Worm (Caenorhabditis elegans) whole organism, L2 larva: ENCODE measurements around the gene mcm-7.
A peak's percentile ranks its signal among the peaks of the same experiment; 100 is the strongest.

Experiments used
- C34F6.9 ChIP-seq: fragments of 150-350 bp; optimal IDR thresholded peaks from 2 replicates; lab custom pipeline; 2014; ENCODE audit warnings: missing biosample characterization, missing genetic modification characterization
- F13H6.1 ChIP-seq: sonication (generic microtip); optimal IDR thresholded peaks from 2 replicates; lab custom pipeline; 2016; ENCODE audit warnings: missing genetic modification characterization, missing compliant biosample characterization
- Y55F3AM.14 ChIP-seq: fragments of 200-800 bp; sonication (Bioruptor generic); optimal IDR thresholded peaks from 2 replicates; lab custom pipeline; 2018; ENCODE audit warnings: mild to moderate bottlenecking, missing genetic modification characterization, missing compliant biosample characterization
- alr-1 ChIP-seq: fragments of 150-350 bp; optimal IDR thresholded peaks from 2 replicates; lab custom pipeline; 2014; ENCODE audit warnings: missing biosample characterization, missing genetic modification characterization
- aly-2 ChIP-seq: fragments of 150-350 bp; optimal IDR thresholded peaks from 2 replicates; lab custom pipeline; 2014; ENCODE audit warnings: missing biosample characterization, missing genetic modification characterization
- ceh-16 ChIP-seq: fragments of 150-350 bp; optimal IDR thresholded peaks from 2 replicates; lab custom pipeline; 2014; ENCODE audit warnings: missing biosample characterization, missing genetic modification characterization
- ceh-82 ChIP-seq: fragments of 150-350 bp; optimal IDR thresholded peaks from 2 replicates; lab custom pipeline; 2014; ENCODE audit warnings: missing biosample characterization, missing genetic modification characterization
- crh-2 ChIP-seq: sonication (generic microtip); optimal IDR thresholded peaks from 2 replicates; lab custom pipeline; 2017; ENCODE audit warnings: missing biosample characterization, missing genetic modification characterization
- egl-27 ChIP-seq: sonication (generic microtip); optimal IDR thresholded peaks from 3 replicates; lab custom pipeline; 2017; ENCODE audit warnings: missing biosample characterization, missing genetic modification reagents, missing genetic modification characterization
- fos-1 ChIP-seq: fragments of 150-350 bp; optimal IDR thresholded peaks from 2 replicates; lab custom pipeline; 2014; ENCODE audit warnings: missing biosample characterization, missing genetic modification characterization
- gmeb-1 ChIP-seq: fragments of 150-350 bp; optimal IDR thresholded peaks from 2 replicates; lab custom pipeline; 2014; ENCODE audit warnings: missing biosample characterization, missing genetic modification characterization
- lin-11 ChIP-seq: fragments of 150-350 bp; sonication (generic microtip); optimal IDR thresholded peaks from 2 replicates; lab custom pipeline; 2014; ENCODE audit warnings: missing biosample characterization, missing genetic modification characterization, inconsistent platforms, mixed read lengths
- lsy-2 ChIP-seq, 2 experiments: fragments of 150-350 bp in 1 of 2; sonication (generic microtip) in 1 of 2; optimal IDR thresholded peaks; 2 replicates each; lab custom pipeline; 2014 to 2017; ENCODE audit warnings: missing biosample characterization in 2 of 2, missing genetic modification characterization in 2 of 2
- mab-5 ChIP-seq: fragments of 150-350 bp; optimal IDR thresholded peaks from 2 replicates; lab custom pipeline; 2014; ENCODE audit warnings: missing biosample characterization, missing genetic modification characterization
- mbf-1 ChIP-seq: sonication (generic microtip); optimal IDR thresholded peaks from 2 replicates; lab custom pipeline; 2017; ENCODE audit warnings: missing biosample characterization, missing genetic modification characterization
- mdl-1 ChIP-seq, 2 experiments: fragments of 150-350 bp in 1 of 2; sonication (generic microtip) in 1 of 2; optimal IDR thresholded peaks; 2 replicates each; lab custom pipeline; 2017; ENCODE audit warnings: missing biosample characterization in 2 of 2, missing genetic modification characterization in 2 of 2
- nhr-11 ChIP-seq: fragments of 150-350 bp; optimal IDR thresholded peaks from 2 replicates; lab custom pipeline; 2014; ENCODE audit warnings: missing biosample characterization, missing genetic modification characterization
- nhr-12 ChIP-seq: fragments of 150-350 bp; optimal IDR thresholded peaks from 2 replicates; lab custom pipeline; 2014; ENCODE audit warnings: missing biosample characterization, missing genetic modification characterization
- nhr-129 ChIP-seq: fragments of 150-350 bp; optimal IDR thresholded peaks from 2 replicates; lab custom pipeline; 2014; ENCODE audit warnings: missing biosample characterization, missing genetic modification characterization
- nhr-25 ChIP-seq: fragments of 150-350 bp; sonication (generic microtip); optimal IDR thresholded peaks from 3 replicates; lab custom pipeline; 2014; ENCODE audit warnings: missing biosample characterization, missing genetic modification characterization
- nhr-6 ChIP-seq: fragments of 150-350 bp; optimal IDR thresholded peaks from 2 replicates; lab custom pipeline; 2014; ENCODE audit warnings: missing biosample characterization, missing genetic modification characterization
- skn-1 ChIP-seq: sonication (generic microtip); optimal IDR thresholded peaks from 2 replicates; lab custom pipeline; 2017; ENCODE audit warnings: missing biosample characterization, missing genetic modification characterization
- sma-3 ChIP-seq: sonication (generic microtip); optimal IDR thresholded peaks from 2 replicates; lab custom pipeline; 2016; ENCODE audit warnings: missing genetic modification reagents, missing genetic modification characterization, missing compliant biosample characterization
- sma-9 ChIP-seq, 2 experiments: fragments of 150-350 bp in 1 of 2; sonication (generic microtip) in 1 of 2; optimal IDR thresholded peaks; 2 replicates each; lab custom pipeline; 2014 to 2016; ENCODE audit warnings: missing genetic modification characterization in 2 of 2, mild to moderate bottlenecking in 1 of 2, missing biosample characterization in 1 of 2, missing compliant biosample characterization in 1 of 2, missing genetic modification reagents in 1 of 2, moderate library complexity in 1 of 2
- unc-55 ChIP-seq: fragments of 150-350 bp; sonication (generic microtip); optimal IDR thresholded peaks from 3 replicates; lab custom pipeline; 2014; ENCODE audit warnings: missing biosample characterization, missing genetic modification reagents, missing genetic modification characterization
- ztf-11 ChIP-seq: sonication (generic microtip); optimal IDR thresholded peaks from 2 replicates; lab custom pipeline; 2017; ENCODE audit warnings: missing biosample characterization, missing genetic modification characterization
- ztf-4 ChIP-seq: fragments of 150-350 bp; optimal IDR thresholded peaks from 2 replicates; lab custom pipeline; 2014; ENCODE audit warnings: missing biosample characterization, missing genetic modification characterization

Gene mcm-7

DNA sequence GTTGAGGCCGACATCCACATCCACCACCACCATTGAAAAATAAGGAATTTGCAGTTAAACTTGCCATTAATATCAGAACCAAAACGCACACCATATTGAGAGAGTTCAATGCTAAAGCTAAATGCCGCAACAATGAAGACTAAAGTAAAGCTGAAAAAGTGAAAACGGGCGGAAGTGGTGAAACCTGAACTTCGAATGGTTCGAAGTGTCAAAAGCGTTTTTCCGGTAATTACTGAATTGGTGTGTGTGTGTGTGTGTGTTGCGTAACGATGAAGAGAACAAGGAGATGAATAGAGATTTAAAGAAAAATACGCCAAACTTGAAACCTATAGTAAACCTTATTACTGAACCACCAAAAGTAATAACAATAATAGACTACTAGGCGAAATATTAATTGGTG lies 17.6 kb downstream of the mcm-7 start, which contains the start of gene grl-13:
Gene grl-13, minus strand, starts transcription at position 101 of the 400 bp plus-strand sequence.
- TF ChIP-seq aly-2 (tag; lab: Kevin White, UChicago): no peak
- TF ChIP-seq Y55F3AM.14 (GFP tag; lab: Kevin White, UChicago): no peak
- TF ChIP-seq gmeb-1 (tag; lab: Kevin White, UChicago): no peak

DNA sequence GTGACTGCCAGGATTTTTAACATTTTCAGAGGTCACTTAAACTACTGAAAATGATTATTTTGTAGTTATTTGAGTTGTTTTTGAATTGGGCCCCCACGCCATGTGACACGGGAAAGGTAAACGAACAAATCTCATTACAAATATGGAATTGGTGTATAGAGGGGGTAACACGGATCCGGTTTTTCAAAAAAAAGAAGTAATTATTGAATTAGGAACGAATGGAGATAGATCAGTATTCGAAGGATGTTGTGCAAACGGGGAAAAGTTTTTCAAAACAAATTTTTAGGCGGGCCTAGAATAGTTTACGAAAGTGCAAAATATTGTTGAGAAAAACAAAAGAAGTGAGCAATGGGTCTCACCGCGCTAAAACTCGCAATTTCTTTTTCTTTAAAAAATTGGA lies 19.5 kb downstream of the mcm-7 start, which contains the start of gene F32D1.11:
Gene F32D1.11, minus strand, starts transcription at position 101 of the 400 bp plus-strand sequence.
- TF ChIP-seq lsy-2 (tag; optimal IDR thresholded peaks at IDR 0.05; lab: Kevin White, UChicago) (no peak), nhr-12 (tag; lab: Kevin White, UChicago) (no peak), fos-1 (tag; lab: Kevin White, UChicago) (no peak), skn-1 (tag; lab: Kevin White, UChicago) (no peak), ceh-82 (tag; lab: Kevin White, UChicago) (no peak), alr-1 (tag; lab: Kevin White, UChicago) (no peak), nhr-11 (tag; lab: Kevin White, UChicago) (no peak), nhr-25 (tag; lab: Kevin White, UChicago) (no peak), mbf-1 (tag; lab: Kevin White, UChicago) (no peak)
- TF ChIP-seq, all 48 proteins: peak for 0

DNA sequence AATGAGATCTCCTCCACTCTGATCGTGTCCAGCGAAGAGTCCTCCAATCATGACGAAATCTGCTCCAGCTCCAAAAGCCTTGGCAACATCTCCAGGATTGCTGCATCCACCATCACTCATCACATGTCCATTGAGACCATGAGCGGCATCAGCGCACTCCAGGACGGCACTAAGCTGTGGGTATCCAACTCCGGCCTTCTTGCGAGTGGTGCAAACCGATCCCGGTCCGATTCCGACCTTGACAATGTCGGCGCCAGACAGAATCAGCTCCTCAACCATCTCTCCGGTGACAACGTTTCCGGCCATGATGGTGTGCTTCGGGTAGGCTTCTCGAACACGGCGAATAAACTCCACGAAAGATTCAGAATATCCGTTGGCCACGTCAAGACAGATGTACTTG lies 23.5 kb downstream of the mcm-7 start:
- TF ChIP-seq nhr-6 (tag; lab: Kevin White, UChicago): no peak

DNA sequence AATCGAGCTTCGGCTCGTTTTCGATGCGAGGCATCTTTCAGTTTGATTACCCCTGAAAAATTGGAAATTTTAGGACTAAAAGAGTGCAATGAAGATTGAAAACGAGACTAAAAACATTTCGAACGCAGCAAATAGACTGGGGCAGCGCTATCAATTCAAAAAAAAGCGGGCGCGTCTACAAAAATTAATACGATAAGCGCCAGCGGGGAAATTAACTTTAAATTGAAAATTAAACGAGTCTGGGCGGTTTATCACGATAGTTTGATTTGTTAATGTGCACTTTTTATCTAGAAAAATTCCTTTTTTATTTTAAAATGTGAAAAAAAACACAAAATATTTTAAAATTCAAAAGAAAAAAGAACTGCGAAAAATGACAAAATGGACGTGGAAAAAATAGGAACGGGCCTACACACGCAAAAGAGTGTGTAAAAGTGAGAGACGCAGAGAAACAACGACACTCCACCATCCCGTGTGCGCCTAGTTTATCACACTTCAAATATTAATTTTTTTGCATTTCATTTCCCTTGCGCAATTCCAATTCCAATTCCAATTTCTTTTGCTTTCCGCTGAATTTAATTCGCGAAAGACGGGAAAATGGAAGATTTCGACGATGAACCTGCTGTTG lies 24.5 kb downstream of the mcm-7 start, which contains the start of the genes gmpr-1 and fipp-1:
Gene gmpr-1, minus strand, starts transcription at position 75 of the 625 bp plus-strand sequence.
Gene fipp-1, plus strand, starts transcription at position 499 of the 625 bp plus-strand sequence.
- peak; percentile 57 for TF ChIP-seq nhr-25 (tag; lab: Kevin White, UChicago)
- peak; percentile 65 for TF ChIP-seq crh-2
- peak; percentile 27 for TF ChIP-seq egl-27 (tag; lab: Kevin White, UChicago)
- peak; percentile 79 for TF ChIP-seq unc-55
- TF ChIP-seq lin-11 (tag; lab: Kevin White, UChicago): no peak
- peak; percentile 16 for TF ChIP-seq sma-9 (GFP tag; optimal IDR thresholded peaks at IDR 0.05; lab: Kevin White, UChicago)
- no peak for TF ChIP-seq sma-9 (tag; optimal IDR thresholded peaks at IDR 0.05; lab: Kevin White, UChicago)
- TF ChIP-seq nhr-6 (tag; lab: Kevin White, UChicago): peak; percentile 27
- TF ChIP-seq nhr-129 (tag; lab: Kevin White, UChicago): peak; percentile 38
- no peak for TF ChIP-seq aly-2 (tag; lab: Kevin White, UChicago)
- peak; percentile 40 for TF ChIP-seq F13H6.1 (tag; lab: Kevin White, UChicago)
- peak; percentile 73 for TF ChIP-seq gmeb-1 (tag; lab: Kevin White, UChicago)
- TF ChIP-seq C34F6.9 (tag; lab: Kevin White, UChicago): peak; percentile 60
- TF ChIP-seq mab-5 (tag; lab: Kevin White, UChicago): peak; percentile 39
- TF ChIP-seq ztf-11 (tag; lab: Kevin White, UChicago): no peak
- TF ChIP-seq sma-3 (GFP tag; lab: Kevin White, UChicago): peak; percentile 36
- TF ChIP-seq lsy-2 (tag; optimal IDR thresholded peaks at IDR 0.05; lab: Kevin White, UChicago): peak; percentile 40 to 77

DNA sequence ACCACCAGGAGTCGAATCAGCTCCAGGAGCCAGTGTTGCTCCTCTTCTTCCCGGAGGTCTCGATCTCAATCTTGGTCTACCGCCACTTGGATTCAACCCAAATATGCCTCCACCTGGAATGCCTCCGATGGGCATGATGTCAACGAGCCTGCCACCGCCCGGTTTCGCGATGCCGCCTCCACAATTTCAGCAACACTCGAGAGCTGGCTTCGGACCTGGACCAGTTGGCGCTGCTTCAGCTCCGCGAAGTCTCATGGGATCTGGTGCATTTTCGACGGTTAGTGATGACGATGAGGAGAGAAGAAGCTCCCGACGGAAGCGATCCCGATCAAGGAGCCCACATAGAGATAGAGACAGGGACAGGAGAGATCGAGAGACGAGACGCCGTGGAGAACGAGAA lies 26.0 kb downstream of the mcm-7 start:
- no peak for TF ChIP-seq ztf-4 (tag; lab: Kevin White, UChicago)
- TF ChIP-seq fos-1 (tag; lab: Kevin White, UChicago): no peak
- TF ChIP-seq, all 48 proteins: peak for 0

DNA sequence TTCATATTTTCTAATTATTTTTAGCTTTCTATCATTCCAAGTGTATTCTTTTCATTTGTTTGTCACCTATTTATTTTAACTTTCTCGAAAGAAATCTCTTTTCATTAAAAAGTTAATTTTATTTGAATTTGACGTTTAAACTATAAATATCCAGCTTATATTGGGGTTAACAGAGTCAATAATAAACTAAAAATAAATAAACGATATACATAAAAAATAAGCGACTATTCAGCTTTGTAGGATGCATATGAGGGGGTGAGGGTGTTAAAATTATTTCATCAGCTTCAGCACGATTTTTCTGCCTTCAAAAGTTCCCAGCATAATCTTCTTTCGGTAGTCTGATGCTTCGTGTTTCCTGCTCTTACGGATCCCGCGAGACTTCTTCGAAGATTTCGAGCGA lies 26.7 kb downstream of the mcm-7 start:
- no peak for TF ChIP-seq mdl-1 (tag; optimal IDR thresholded peaks at IDR 0.05; lab: Kevin White, UChicago)
- TF ChIP-seq nhr-12 (tag; lab: Kevin White, UChicago): no peak
- no peak for TF ChIP-seq ceh-16 (tag; lab: Kevin White, UChicago)
- TF ChIP-seq ztf-4 (tag; lab: Kevin White, UChicago): no peak
- no peak for TF ChIP-seq sma-9 (GFP tag; optimal IDR thresholded peaks at IDR 0.05; lab: Kevin White, UChicago)
- TF ChIP-seq sma-9 (tag; optimal IDR thresholded peaks at IDR 0.05; lab: Kevin White, UChicago): no peak
- TF ChIP-seq gmeb-1 (tag; lab: Kevin White, UChicago): no peak
- no peak for TF ChIP-seq lsy-2 (tag; optimal IDR thresholded peaks at IDR 0.05; lab: Kevin White, UChicago)
- TF ChIP-seq fos-1 (tag; lab: Kevin White, UChicago): no peak
